Fruit fly (Drosophila melanogaster) S2 (cell line): ENCODE data around the gene CG42404.

Source experiments
- CG8478 ChIP-seq: fragments of >200 bp; optimal IDR thresholded peaks from 2 replicates; lab custom pipeline; 2018
- CTCF ChIP-seq, 2 experiments: fragments of >200 bp; optimal IDR thresholded peaks; 2 replicates each; lab custom pipeline; 2018

- TF ChIP-seq CTCF (optimal IDR thresholded peaks at IDR 0.05; lab: Kevin White, UChicago) (no peak), CG8478 (lab: Kevin White, UChicago) (no peak)
Measured at dm6 chr3R:15291551-15292223, 41.8 kb downstream of the CG42404 start.
